Worm (Caenorhabditis elegans) whole organism, L4 larva: ENCODE results near the gene chpf-1.

Source experiments
- R02D3.7 ChIP-seq: fragments of 150-350 bp; sonication (generic microtip); optimal IDR thresholded peaks from 3 replicates; lab custom pipeline; 2014; ENCODE audit warnings: missing biosample characterization, missing genetic modification characterization
- ZK546.5 ChIP-seq, 2 experiments: sonication (generic microtip); optimal IDR thresholded peaks; 2 replicates each; lab custom pipeline; 2017; ENCODE audit warnings: missing biosample characterization in 2 of 2, missing genetic modification characterization in 2 of 2
- ceh-32 ChIP-seq: sonication (generic microtip); optimal IDR thresholded peaks from 2 replicates; lab custom pipeline; 2016; ENCODE audit warnings: mild to moderate bottlenecking, missing genetic modification characterization, missing compliant biosample characterization; ENCODE audit not compliant: poor library complexity
- lin-39 ChIP-seq: fragments of 150-350 bp; optimal IDR thresholded peaks from 2 replicates; lab custom pipeline; 2014; ENCODE audit warnings: missing biosample characterization, missing genetic modification reagents, missing genetic modification characterization
- nhr-41 ChIP-seq: fragments of 200-800 bp; sonication (Bioruptor generic); IDR thresholded peaks from 2 replicates; pipeline ENCODE4 v1.3.6; 2022; ENCODE audit warnings: missing genetic modification reagents, missing genetic modification characterization, missing compliant biosample characterization
- pha-4 ChIP-seq, 2 experiments: fragments of 150-350 bp in 1 of 2; fragments of 200-800 bp in 1 of 2; sonication (Bioruptor generic) in 1 of 2; IDR thresholded peaks in 1 of 2; optimal IDR thresholded peaks in 1 of 2; 2 replicates each; pipeline versions ENCODE4 v1.3.6 to Lab custom; 2014 to 2022; ENCODE audit warnings: missing genetic modification characterization in 2 of 2, missing genetic modification reagents in 2 of 2, missing biosample characterization in 1 of 2, missing compliant biosample characterization in 1 of 2
- sdz-12 ChIP-seq: fragments of 200-800 bp; sonication (Bioruptor generic); optimal IDR thresholded peaks from 2 replicates; lab custom pipeline; 2018; ENCODE audit warnings: mild to moderate bottlenecking, missing genetic modification characterization, missing compliant biosample characterization
- snpc-1.2 ChIP-seq: fragments of 200-800 bp; sonication (Bioruptor generic); IDR thresholded peaks from 2 replicates; pipeline ENCODE4 v1.3.6; 2022; ENCODE audit warnings: missing genetic modification reagents, missing genetic modification characterization, missing compliant biosample characterization
- vab-7 ChIP-seq: fragments of 200-800 bp; sonication (Bioruptor generic); IDR thresholded peaks from 2 replicates; pipeline ENCODE4 v1.3.6; 2022; ENCODE audit warnings: missing genetic modification reagents, missing genetic modification characterization, missing compliant biosample characterization
- zfp-3 ChIP-seq: fragments of 200-800 bp; sonication (Bioruptor generic); conservative IDR thresholded peaks from 2 replicates; pipeline ENCODE4 v1.3.6; 2022; ENCODE audit warnings: missing genetic modification reagents, missing genetic modification characterization, missing compliant biosample characterization

DNA sequence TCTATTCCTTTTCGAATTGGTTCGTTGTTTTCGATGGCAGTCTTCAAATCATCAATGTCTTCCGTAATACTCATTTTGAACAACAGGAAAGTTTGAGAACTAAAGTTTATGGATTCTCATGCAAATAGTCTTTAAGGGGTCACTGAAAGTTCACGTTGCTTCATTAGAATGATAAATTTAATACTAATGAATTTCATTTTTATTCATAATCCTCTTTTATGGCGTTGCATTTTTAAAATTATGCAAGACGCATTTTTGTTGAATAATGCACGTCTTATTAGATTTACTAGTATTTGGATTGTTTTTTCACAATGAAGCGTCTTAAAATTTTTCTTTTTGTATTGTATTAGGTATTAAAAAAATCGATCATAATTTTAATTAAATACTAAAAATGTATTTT is 39.8 kb upstream of the chpf-1 start, which contains the start of gene C12D8.9:
- TF ChIP-seq snpc-1.2 = no peak
- no peak for TF ChIP-seq pha-4 (GFP tag; IDR thresholded peaks at IDR 0.05; lab: Robert Waterston, UW)
- TF ChIP-seq pha-4 (tag; optimal IDR thresholded peaks at IDR 0.05; lab: Kevin White, UChicago) = no peak
- TF ChIP-seq nhr-41 (GFP tag; lab: Robert Waterston, UW) = no peak
- TF ChIP-seq ceh-32 (tag; lab: Kevin White, UChicago) = no peak
- no peak for TF ChIP-seq zfp-3 (GFP tag; lab: Robert Waterston, UW)
- no peak for TF ChIP-seq sdz-12 (GFP tag; lab: Kevin White, UChicago)
- TF ChIP-seq R02D3.7 (tag; lab: Kevin White, UChicago) = no peak
- no peak for TF ChIP-seq vab-7 (GFP tag; lab: Robert Waterston, UW)
- no peak for TF ChIP-seq ZK546.5 (tag; optimal IDR thresholded peaks at IDR 0.05; lab: Kevin White, UChicago)
- TF ChIP-seq lin-39 = no peak
